Worm (Caenorhabditis elegans): Measurements from ENCODE around the gene K08H2.2.

Gene K08H2.2

DNA sequence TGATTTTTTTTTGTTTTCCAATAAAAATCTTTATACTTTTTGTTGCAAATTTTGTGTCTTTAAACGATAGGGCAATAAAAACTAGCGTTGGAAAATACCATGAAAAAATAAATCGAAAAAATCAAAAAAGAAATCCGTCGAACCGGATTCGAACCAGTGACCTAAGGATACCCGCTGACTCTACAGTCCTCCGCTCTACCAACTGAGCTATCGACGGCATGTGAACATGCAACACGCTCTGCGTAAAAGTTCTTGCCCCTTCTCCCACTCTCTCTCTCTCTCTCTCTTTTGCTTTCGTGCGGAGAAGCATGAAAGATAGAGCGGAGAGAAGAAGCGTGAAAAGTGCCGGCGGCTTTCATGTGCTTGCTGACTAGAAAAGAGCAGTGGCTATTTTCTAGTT lies 29.8 kb upstream of the K08H2.2 start (continued):
- peak; percentile 83 for TF ChIP-seq egl-44 (GFP tag; IDR thresholded peaks at IDR 0.05)
- no peak for TF ChIP-seq ztf-26 (tag; optimal IDR thresholded peaks at IDR 0.05)
- TF ChIP-seq ceh-79 (tag; optimal IDR thresholded peaks at IDR 0.05): no peak
- TF ChIP-seq Y53G8AR.9 (GFP tag; conservative IDR thresholded peaks at IDR 0.05): 0 out of 2 replicates have a peak, but pooled peaks have one; percentile 38
- TF ChIP-seq ZK185.1 (tag; optimal IDR thresholded peaks at IDR 0.05; ENCODE audit: poor library complexity, severe bottlenecking): peak; percentile 60
- no peak for TF ChIP-seq snpc-1.1 (tag; optimal IDR thresholded peaks at IDR 0.05; ENCODE audit: insufficient read depth)
- peak; percentile 89 for TF ChIP-seq die-1 (tag; optimal IDR thresholded peaks at IDR 0.05)
- no peak for TF ChIP-seq sptf-2 (GFP tag; optimal IDR thresholded peaks at IDR 0.05)
- peak; percentile 55 for TF ChIP-seq atf-7 (tag; optimal IDR thresholded peaks at IDR 0.05)
- TF ChIP-seq attf-6 (GFP tag; IDR thresholded peaks at IDR 0.05): no peak
- 0 out of 2 replicates have a peak, but pooled peaks have one; percentile 21 for TF ChIP-seq madf-8 (GFP tag; conservative IDR thresholded peaks at IDR 0.05)
- 0 out of 2 replicates have a peak, but pooled peaks have one; percentile 34 for TF ChIP-seq aptf-2 (GFP tag; conservative IDR thresholded peaks at IDR 0.05)
- TF ChIP-seq dox-1 (GFP tag; IDR thresholded peaks at IDR 0.05): no peak; the same call in none of the 2 replicates
- peak; percentile 53 for TF ChIP-seq egrh-3 (GFP tag; IDR thresholded peaks at IDR 0.05)
- peak; percentile 60 for TF ChIP-seq ztf-18 (tag; optimal IDR thresholded peaks at IDR 0.05)
- peak; percentile 41 for TF ChIP-seq hlh-12 (tag; optimal IDR thresholded peaks at IDR 0.05)
- TF ChIP-seq Y79H2A.3 (GFP tag; conservative IDR thresholded peaks at IDR 0.05): no peak; the same call in 1 of the 2 replicates
- peak; percentile 97 for TF ChIP-seq B0261.1 (tag; optimal IDR thresholded peaks at IDR 0.05)
- no peak for TF ChIP-seq Y53F4B.3 (GFP tag; IDR thresholded peaks at IDR 0.05)
- peak; percentile 62 for TF ChIP-seq fkh-3 (tag; optimal IDR thresholded peaks at IDR 0.05)
- TF ChIP-seq let-526 (GFP tag; IDR thresholded peaks at IDR 0.05): 0 out of 2 replicates have a peak, but pooled peaks have one; percentile 49
- peak; percentile 54; the same call in 1 of the 2 replicates for TF ChIP-seq attf-3 (GFP tag; conservative IDR thresholded peaks at IDR 0.05)
- TF ChIP-seq F22D6.2 (tag; optimal IDR thresholded peaks at IDR 0.05): peak; percentile 33
- TF ChIP-seq zfh-2 (GFP tag; conservative IDR thresholded peaks at IDR 0.05): no peak
- TF ChIP-seq ceh-27 (GFP tag; optimal IDR thresholded peaks at IDR 0.05): peak; percentile 45
- TF ChIP-seq nhr-179 (tag; optimal IDR thresholded peaks at IDR 0.05): no peak
- no peak for TF ChIP-seq attf-5 (GFP tag; optimal IDR thresholded peaks at IDR 0.05)
- no peak for TF ChIP-seq nfya-1 (tag; optimal IDR thresholded peaks at IDR 0.05; ENCODE audit: borderline replicate concordance, insufficient read depth)
- TF ChIP-seq efl-1 (GFP tag; optimal IDR thresholded peaks at IDR 0.05): no peak
- no peak for TF ChIP-seq ama-1 (optimal IDR thresholded peaks at IDR 0.05)
- no peak for TF ChIP-seq ama-1 (GFP tag; optimal IDR thresholded peaks at IDR 0.05)
- TF ChIP-seq chd-7 (tag; optimal IDR thresholded peaks at IDR 0.05): peak; percentile 76
- TF ChIP-seq K11D2.4 (GFP tag; IDR thresholded peaks at IDR 0.05): peak; percentile 66
- TF ChIP-seq snpc-4 (GFP tag; optimal IDR thresholded peaks at IDR 0.05): no peak
- peak in 3 of 4 experiments; percentile 49 to 71 (median 71) for TF ChIP-seq snpc-4 (tag; optimal IDR thresholded peaks at IDR 0.05)
- peak; percentile 41 for TF ChIP-seq F57A8.1 (GFP tag; optimal IDR thresholded peaks at IDR 0.05)
- TF ChIP-seq cebp-1 (GFP tag; IDR thresholded peaks at IDR 0.05): no peak; the same call in 1 of the 2 replicates
- no peak for TF ChIP-seq cebp-1 (tag; optimal IDR thresholded peaks at IDR 0.05)
- peak in 1 of 3 experiments; percentile 20 for TF ChIP-seq lin-35 (GFP tag; optimal IDR thresholded peaks at IDR 0.05)
- TF ChIP-seq egl-18 (GFP tag; IDR thresholded peaks at IDR 0.05): no peak
- no peak for TF ChIP-seq ceh-100 (GFP tag; IDR thresholded peaks at IDR 0.05)
- TF ChIP-seq rcor-1 (GFP tag; IDR thresholded peaks at IDR 0.05): peak; percentile 85
- peak; percentile 80; the same call in 1 of the 2 replicates for TF ChIP-seq ztf-25 (GFP tag; IDR thresholded peaks at IDR 0.05)
- TF ChIP-seq lsl-1 (GFP tag; optimal IDR thresholded peaks at IDR 0.05): no peak
- TF ChIP-seq xnd-1 (tag; optimal IDR thresholded peaks at IDR 0.05): no peak
- peak; percentile 82 for TF ChIP-seq ekl-4 (GFP tag; IDR thresholded peaks at IDR 0.05)
- no peak for TF ChIP-seq tbx-9 (tag; optimal IDR thresholded peaks at IDR 0.05; ENCODE audit: borderline replicate concordance)
- TF ChIP-seq hrde-1 (tag; optimal IDR thresholded peaks at IDR 0.05; ENCODE audit: borderline replicate concordance): peak; percentile 61

Measured in whole organism, young adult.